Worm (Caenorhabditis elegans) whole organism, mixed stage, embryonic: ENCODE data around the gene T16G1.6.

Experiments used
- ces-1 ChIP-seq: fragments of 150-350 bp; optimal IDR thresholded peaks from 2 replicates; lab custom pipeline; 2014; ENCODE audit warnings: missing biosample characterization, missing genetic modification reagents, missing genetic modification characterization
- lin-13 ChIP-seq: fragments of 150-350 bp; optimal IDR thresholded peaks from 2 replicates; lab custom pipeline; 2014; ENCODE audit warnings: missing biosample characterization, missing genetic modification characterization
- nhr-28 ChIP-seq: fragments of 150-350 bp; optimal IDR thresholded peaks from 2 replicates; lab custom pipeline; 2014; ENCODE audit warnings: missing biosample characterization, missing genetic modification characterization
- sptf-1 ChIP-seq: sonication (generic microtip); optimal IDR thresholded peaks from 2 replicates; lab custom pipeline; 2017; ENCODE audit warnings: mild to moderate bottlenecking, missing genetic modification characterization, moderate library complexity, missing compliant biosample characterization

DNA sequence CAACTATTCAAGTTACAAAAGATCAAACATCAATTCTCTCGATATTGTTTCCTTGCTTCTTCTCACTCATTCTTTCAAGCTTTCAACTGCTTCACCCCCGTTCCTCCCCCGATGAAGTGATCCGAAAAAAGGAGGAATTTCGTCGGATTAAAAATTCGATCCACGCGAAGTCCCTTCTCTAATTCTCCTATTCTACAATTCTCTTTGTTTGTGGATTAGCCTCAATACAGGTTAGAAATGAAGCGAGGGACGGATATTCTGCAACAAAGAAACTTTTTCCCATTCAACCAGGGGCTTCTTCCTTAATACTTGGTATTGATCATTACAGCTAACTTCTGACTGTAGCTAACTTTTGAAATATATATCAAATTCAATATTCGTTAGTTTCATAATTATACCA, 7.8 kb upstream of the T16G1.6 start, which contains the start of gene grl-2:
- TF ChIP-seq sptf-1 (no peak), ces-1 (GFP tag; lab: Kevin White, UChicago) (no peak), lin-13 (no peak), nhr-28 (tag; lab: Kevin White, UChicago) (no peak)
